Worm (Caenorhabditis elegans) whole organism, L3 larva: ENCODE data around the gene F23D12.10.

Experiments used
- elt-1 ChIP-seq: fragments of 150-350 bp; optimal IDR thresholded peaks from 2 replicates; lab custom pipeline; 2014; ENCODE audit warnings: missing biosample characterization, missing genetic modification characterization
- fkh-10 ChIP-seq: sonication (generic microtip); optimal IDR thresholded peaks from 2 replicates; lab custom pipeline; 2017; ENCODE audit warnings: missing biosample characterization, missing genetic modification reagents, missing genetic modification characterization
- fos-1 ChIP-seq: fragments of 150-350 bp; optimal IDR thresholded peaks from 2 replicates; lab custom pipeline; 2014; ENCODE audit warnings: missing biosample characterization, missing genetic modification characterization

DNA sequence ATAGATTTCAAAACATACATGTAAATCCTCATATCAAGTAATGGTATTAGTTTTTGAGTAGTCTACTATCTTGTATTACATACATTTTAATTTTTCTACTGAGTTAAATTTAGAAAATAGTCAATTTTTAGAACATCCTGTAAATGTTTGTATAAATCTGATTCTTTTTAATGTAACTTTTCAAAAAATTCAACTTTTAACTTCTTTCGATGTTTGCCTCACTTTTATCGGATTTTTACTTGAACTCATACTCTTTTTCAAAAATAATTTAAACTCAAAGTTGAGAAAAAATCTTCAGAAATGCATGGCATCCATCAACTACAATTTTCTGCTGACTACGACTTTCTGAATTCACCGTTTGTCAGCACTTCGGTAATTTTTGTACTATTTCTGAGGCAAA is 49.0 kb upstream of the F23D12.10 start, which contains the start of gene M163.7:
- TF ChIP-seq elt-1 (tag; lab: Kevin White, UChicago) = no peak
- TF ChIP-seq fkh-10 = no peak
- TF ChIP-seq fos-1 (tag; lab: Kevin White, UChicago) = no peak
